Fruit fly (Drosophila melanogaster) whole organism, pupa: Measurements from ENCODE around the gene CG11563.
A peak's percentile ranks its signal among the peaks of the same experiment; 100 is the strongest.

Experiments used
- CG10348 ChIP-seq: fragments of 200-800 bp; sonication (Bioruptor generic); IDR thresholded peaks from 2 replicates; pipeline ENCODE4 v1.3.6; 2022; ENCODE audit warnings: missing biosample characterization, missing genetic modification characterization
- CG12605 ChIP-seq: fragments of 200-800 bp; sonication (Bioruptor generic); IDR thresholded peaks from 2 replicates; pipeline ENCODE4 v1.3.6; 2022; ENCODE audit warnings: missing biosample characterization, missing genetic modification characterization
- CG13204 ChIP-seq: fragments of 200-800 bp; sonication (Bioruptor generic); optimal IDR thresholded peaks from 2 replicates; lab custom pipeline; 2018; ENCODE audit warnings: missing biosample characterization, mild to moderate bottlenecking, missing genetic modification characterization, moderate library complexity
- CG14655 ChIP-seq: fragments of 200-800 bp; sonication (Bioruptor generic); optimal IDR thresholded peaks from 3 replicates; lab custom pipeline; 2017; ENCODE audit warnings: mild to moderate bottlenecking, missing biosample characterization, missing genetic modification reagents, missing genetic modification characterization
- CG15710 ChIP-seq: fragments of 200-800 bp; sonication (Bioruptor generic); optimal IDR thresholded peaks from 2 replicates; lab custom pipeline; 2018; ENCODE audit warnings: missing biosample characterization, mild to moderate bottlenecking, missing genetic modification characterization, moderate library complexity
- CG17806 ChIP-seq: fragments of 200-800 bp; sonication (Bioruptor generic); optimal IDR thresholded peaks from 2 replicates; lab custom pipeline; 2018; ENCODE audit warnings: missing biosample characterization, mild to moderate bottlenecking, missing genetic modification characterization, moderate library complexity
- CG32121 ChIP-seq: fragments of 200-800 bp; sonication (Bioruptor generic); IDR thresholded peaks from 2 replicates; pipeline ENCODE4 v1.3.6; 2022; ENCODE audit warnings: missing biosample characterization, missing genetic modification characterization
- CG34367 ChIP-seq: fragments of 200-800 bp; sonication (Bioruptor generic); optimal IDR thresholded peaks from 2 replicates; lab custom pipeline; 2018; ENCODE audit warnings: missing biosample characterization, mild to moderate bottlenecking, missing genetic modification characterization
- CG4496 ChIP-seq: fragments of 200-800 bp; sonication (Bioruptor generic); IDR thresholded peaks from 3 replicates; pipeline ENCODE4 v1.3.6; 2022; ENCODE audit warnings: missing biosample characterization, missing genetic modification characterization
- CG8159 ChIP-seq: fragments of 200-800 bp; sonication (Bioruptor generic); optimal IDR thresholded peaks from 3 replicates; lab custom pipeline; 2018; ENCODE audit warnings: missing biosample characterization, mild to moderate bottlenecking, missing genetic modification characterization, moderate library complexity
- CG8301 ChIP-seq: fragments of 200-800 bp; sonication (Bioruptor generic); optimal IDR thresholded peaks from 2 replicates; lab custom pipeline; 2018; ENCODE audit warnings: missing biosample characterization, mild to moderate bottlenecking, missing genetic modification characterization
- CG9948 ChIP-seq: fragments of 200-800 bp; sonication (Bioruptor generic); optimal IDR thresholded peaks from 2 replicates; lab custom pipeline; 2018; ENCODE audit warnings: missing biosample characterization, mild to moderate bottlenecking, missing genetic modification characterization, moderate library complexity
- D1 ChIP-seq: fragments of 200-800 bp; sonication (Bioruptor generic); optimal IDR thresholded peaks from 2 replicates; lab custom pipeline; 2018; ENCODE audit warnings: missing biosample characterization, mild to moderate bottlenecking, missing genetic modification characterization, moderate library complexity
- EcR ChIP-seq: fragments of 200-800 bp; sonication (Bioruptor generic); optimal IDR thresholded peaks from 3 replicates; lab custom pipeline; 2019; ENCODE audit warnings: missing biosample characterization, missing genetic modification characterization, mild to moderate bottlenecking, moderate library complexity, missing genetic modification reagents
- Ets98B ChIP-seq: fragments of 200-800 bp; sonication (Bioruptor generic); IDR thresholded peaks from 2 replicates; pipeline ENCODE4 v1.3.6; 2022; ENCODE audit warnings: missing biosample characterization, missing genetic modification characterization
- Pif1A ChIP-seq: fragments of 200-800 bp; sonication (Bioruptor generic); optimal IDR thresholded peaks from 3 replicates; lab custom pipeline; 2016; ENCODE audit warnings: missing biosample characterization, missing genetic modification characterization
- Pif1B ChIP-seq: fragments of 200-800 bp; sonication (Bioruptor generic); optimal IDR thresholded peaks from 3 replicates; lab custom pipeline; 2016; ENCODE audit warnings: missing biosample characterization, missing genetic modification characterization
- Snoo ChIP-seq: fragments of 200-800 bp; sonication (Bioruptor generic); optimal IDR thresholded peaks from 3 replicates; lab custom pipeline; 2017; ENCODE audit warnings: missing biosample characterization, mild to moderate bottlenecking, missing genetic modification characterization, inconsistent platforms
- fd96Ca ChIP-seq: fragments of 200-800 bp; sonication (Bioruptor generic); IDR thresholded peaks from 3 replicates; pipeline ENCODE4 v1.3.6; 2022; ENCODE audit warnings: missing biosample characterization, missing genetic modification characterization
- gl ChIP-seq: fragments of 200-800 bp; sonication (Bioruptor generic); optimal IDR thresholded peaks from 2 replicates; lab custom pipeline; 2018; ENCODE audit warnings: missing biosample characterization, mild to moderate bottlenecking, missing genetic modification characterization
- rn ChIP-seq: fragments of 200-800 bp; sonication (Bioruptor generic); IDR thresholded peaks from 2 replicates; pipeline ENCODE4 v1.3.6; 2022; ENCODE audit warnings: missing biosample characterization, missing genetic modification characterization

CG11563 gene

dm6 chr3R:31736776-31737175, at the start of gene CG11563, which contains the start of gene CstF50:
Gene CG11563 (plus strand): TSS chr3R:31737035.
Gene CstF50 (minus strand): TSS chr3R:31736963.
- no peak for TF ChIP-seq CG15710 (tag; lab: Kevin White, UChicago)
- no peak for TF ChIP-seq CG10348 (GFP tag; lab: Robert Waterston, UW)
- no peak for TF ChIP-seq rn
- no peak for TF ChIP-seq CG8159 (tag; lab: Kevin White, UChicago)
- TF ChIP-seq CG34367 (tag; lab: Kevin White, UChicago): no peak
- no peak for TF ChIP-seq CG12605 (GFP tag; lab: Robert Waterston, UW)
- no peak for TF ChIP-seq Pif1B
- no peak for TF ChIP-seq CG14655 (GFP tag; lab: Kevin White, UChicago)
- no peak for TF ChIP-seq CG9948 (tag; lab: Kevin White, UChicago)
- TF ChIP-seq fd96Ca (GFP tag; lab: Robert Waterston, UW): no peak
- TF ChIP-seq Snoo (tag; lab: Kevin White, UChicago): no peak
- no peak for TF ChIP-seq CG17806
- TF ChIP-seq gl: no peak

- TF ChIP-seq gl: no peak
- peak; percentile 73; the same call in 1 of the 3 replicates for TF ChIP-seq CG4496 (GFP tag; lab: Robert Waterston, UW)
- TF ChIP-seq Ets98B (GFP tag; lab: Robert Waterston, UW): peak; percentile 53
- TF ChIP-seq CG17806: peak; percentile 10
- peak; percentile 2 for TF ChIP-seq CG15710 (tag; lab: Kevin White, UChicago)
- TF ChIP-seq CG14655 (GFP tag; lab: Kevin White, UChicago): peak; percentile 64
- peak; percentile 60 for TF ChIP-seq Pif1B
- peak; percentile 62; the same call in 2 of the 3 replicates for TF ChIP-seq fd96Ca (GFP tag; lab: Robert Waterston, UW)
- no peak for TF ChIP-seq CG8159 (tag; lab: Kevin White, UChicago)
- TF ChIP-seq rn: peak; percentile 41; the same call in 1 of the 2 replicates
- peak; percentile 55 for TF ChIP-seq CG8301
- TF ChIP-seq CG12605 (GFP tag; lab: Robert Waterston, UW): peak; percentile 49
- no peak for TF ChIP-seq CG13204
- TF ChIP-seq CG32121 (GFP tag; lab: Robert Waterston, UW): peak; percentile 62; the same call in 1 of the 2 replicates
- no peak for TF ChIP-seq CG9948 (tag; lab: Kevin White, UChicago)
- peak; percentile 49 for TF ChIP-seq Snoo (tag; lab: Kevin White, UChicago)
- TF ChIP-seq Pif1A: peak; percentile 61
Observed at dm6 chr3R:31687782-31688181, 49.1 kb upstream of the CG11563 start.

DNA sequence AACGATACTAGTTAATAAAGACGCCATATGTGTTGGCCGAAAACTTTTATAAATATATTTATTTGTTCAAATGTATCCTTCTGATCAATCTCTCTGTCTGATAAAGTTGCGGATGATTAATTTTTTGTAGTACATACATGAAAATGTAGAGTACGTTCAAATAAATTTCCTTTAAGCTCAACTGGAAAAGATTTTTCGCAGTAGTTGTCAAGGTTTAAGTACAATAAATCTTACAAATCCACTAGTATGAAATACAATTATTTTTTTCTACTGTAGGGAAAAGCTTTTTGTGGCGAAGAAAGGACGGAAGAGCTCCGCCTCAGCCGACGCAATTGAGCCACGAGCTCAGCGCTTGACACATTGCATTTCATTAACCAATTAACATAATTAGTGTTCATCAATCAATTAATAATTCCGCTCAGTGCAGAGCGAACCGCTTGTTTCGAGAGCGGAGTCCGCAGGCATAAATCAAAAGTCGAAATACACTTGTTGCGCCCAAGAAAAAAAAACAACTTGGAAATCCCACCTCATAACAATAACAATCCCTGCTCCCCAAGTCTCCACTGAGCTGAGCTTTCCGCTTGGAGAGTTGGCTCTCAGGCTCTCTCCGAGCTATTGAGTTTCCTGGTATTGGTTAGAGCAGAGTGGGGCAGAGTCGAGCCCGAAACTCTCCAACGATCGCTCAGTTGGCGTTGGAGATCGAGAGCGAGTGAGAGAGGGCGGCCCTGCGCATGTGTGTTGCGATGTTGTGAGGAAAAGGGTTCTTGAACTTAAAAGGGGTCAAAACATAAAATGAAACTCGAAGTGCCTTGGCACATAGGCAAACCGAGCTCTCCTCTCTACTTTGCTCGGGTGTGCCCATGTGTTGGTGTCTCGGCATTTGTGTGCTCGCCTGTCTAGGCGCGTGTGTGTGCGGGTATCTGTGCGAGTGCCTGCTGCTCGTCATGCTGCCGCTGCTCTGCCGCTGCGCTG, 47.9 kb upstream of the CG11563 start:
- TF ChIP-seq CG12605 (GFP tag; lab: Robert Waterston, UW) (no peak), fd96Ca (GFP tag; lab: Robert Waterston, UW) (peak; percentile 55; the same call in 2 of the 3 replicates), CG13204 (no peak), D1 (tag; lab: Kevin White, UChicago) (no peak), gl (no peak), CG15710 (tag; lab: Kevin White, UChicago) (peak; percentile 30), CG4496 (GFP tag; lab: Robert Waterston, UW) (peak; percentile 47; the same call in 1 of the 3 replicates), CG17806 (peak; percentile 29), CG34367 (tag; lab: Kevin White, UChicago) (peak; percentile 2), CG8301 (peak; percentile 10), EcR (GFP tag; lab: Kevin White, UChicago) (peak; percentile 98), CG9948 (tag; lab: Kevin White, UChicago) (peak; percentile 35), Snoo (tag; lab: Kevin White, UChicago) (peak; percentile 57), CG14655 (GFP tag; lab: Kevin White, UChicago) (peak; percentile 56), Pif1B (peak; percentile 68), CG8159 (tag; lab: Kevin White, UChicago) (peak; percentile 60), Pif1A (peak; percentile 12), CG10348 (GFP tag; lab: Robert Waterston, UW) (no peak), rn (no peak)

DNA sequence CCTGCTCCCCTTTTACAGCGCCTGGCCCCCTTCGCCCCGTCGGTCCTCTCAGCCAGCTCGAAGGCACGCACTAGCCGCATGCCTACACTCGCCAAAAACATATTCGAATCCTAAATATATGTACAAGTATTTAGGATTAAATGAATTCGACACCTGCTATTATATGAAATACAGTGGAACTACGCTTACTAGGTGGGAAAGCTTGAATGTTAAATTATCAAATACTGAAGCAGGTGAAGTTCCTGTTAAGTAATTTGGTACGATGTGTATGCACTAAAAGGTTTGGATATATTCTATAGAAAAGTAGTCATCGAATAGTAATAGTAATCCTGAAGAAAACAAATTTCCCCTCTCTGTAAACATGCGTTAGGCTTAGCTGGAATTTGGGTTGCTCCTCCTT, 47.1 kb upstream of the CG11563 start:
- TF ChIP-seq CG12605 (GFP tag; lab: Robert Waterston, UW) (no peak), Ets98B (GFP tag; lab: Robert Waterston, UW) (no peak), Snoo (tag; lab: Kevin White, UChicago) (no peak), CG8301 (peak; percentile 78), D1 (tag; lab: Kevin White, UChicago) (no peak), CG34367 (tag; lab: Kevin White, UChicago) (peak; percentile 27), CG13204 (no peak), Pif1A (peak; percentile 47), gl (no peak), CG9948 (tag; lab: Kevin White, UChicago) (peak; percentile 76), CG15710 (tag; lab: Kevin White, UChicago) (peak; percentile 28), CG14655 (GFP tag; lab: Kevin White, UChicago) (peak; percentile 87), fd96Ca (GFP tag; lab: Robert Waterston, UW) (peak; percentile 37; the same call in 2 of the 3 replicates), CG4496 (GFP tag; lab: Robert Waterston, UW) (no peak), CG10348 (GFP tag; lab: Robert Waterston, UW) (no peak), CG32121 (GFP tag; lab: Robert Waterston, UW) (no peak), Pif1B (peak; percentile 37), EcR (GFP tag; lab: Kevin White, UChicago) (no peak), CG8159 (tag; lab: Kevin White, UChicago) (peak; percentile 42), rn (no peak), CG17806 (peak; percentile 49)
- TF ChIP-seq, all 21 proteins: peak for 10

dm6 chr3R:31690439-31690838, 46.4 kb upstream of the CG11563 start:
- peak; percentile 23 for TF ChIP-seq CG13204
- TF ChIP-seq CG4496 (GFP tag; lab: Robert Waterston, UW): no peak
- TF ChIP-seq CG14655 (GFP tag; lab: Kevin White, UChicago): no peak
- peak; percentile 63 for TF ChIP-seq EcR (GFP tag; lab: Kevin White, UChicago)
